Fruit fly (Drosophila melanogaster) whole organism, pupa: ENCODE results near the gene Cad89D.
A peak's percentile ranks its signal among the peaks of the same experiment; 100 is the strongest.

Source experiments
- CG10348 ChIP-seq: fragments of 200-800 bp; sonication (Bioruptor generic); IDR thresholded peaks from 2 replicates; pipeline ENCODE4 v1.3.6; 2022; ENCODE audit warnings: missing biosample characterization, missing genetic modification characterization
- CG12605 ChIP-seq: fragments of 200-800 bp; sonication (Bioruptor generic); IDR thresholded peaks from 2 replicates; pipeline ENCODE4 v1.3.6; 2022; ENCODE audit warnings: missing biosample characterization, missing genetic modification characterization
- CG13204 ChIP-seq: fragments of 200-800 bp; sonication (Bioruptor generic); optimal IDR thresholded peaks from 2 replicates; lab custom pipeline; 2018; ENCODE audit warnings: missing biosample characterization, mild to moderate bottlenecking, missing genetic modification characterization, moderate library complexity
- CG14655 ChIP-seq: fragments of 200-800 bp; sonication (Bioruptor generic); optimal IDR thresholded peaks from 3 replicates; lab custom pipeline; 2017; ENCODE audit warnings: mild to moderate bottlenecking, missing biosample characterization, missing genetic modification reagents, missing genetic modification characterization
- CG15710 ChIP-seq: fragments of 200-800 bp; sonication (Bioruptor generic); optimal IDR thresholded peaks from 2 replicates; lab custom pipeline; 2018; ENCODE audit warnings: missing biosample characterization, mild to moderate bottlenecking, missing genetic modification characterization, moderate library complexity
- CG17806 ChIP-seq: fragments of 200-800 bp; sonication (Bioruptor generic); optimal IDR thresholded peaks from 2 replicates; lab custom pipeline; 2018; ENCODE audit warnings: missing biosample characterization, mild to moderate bottlenecking, missing genetic modification characterization, moderate library complexity
- CG32121 ChIP-seq: fragments of 200-800 bp; sonication (Bioruptor generic); IDR thresholded peaks from 2 replicates; pipeline ENCODE4 v1.3.6; 2022; ENCODE audit warnings: missing biosample characterization, missing genetic modification characterization
- CG34367 ChIP-seq: fragments of 200-800 bp; sonication (Bioruptor generic); optimal IDR thresholded peaks from 2 replicates; lab custom pipeline; 2018; ENCODE audit warnings: missing biosample characterization, mild to moderate bottlenecking, missing genetic modification characterization
- CG4496 ChIP-seq: fragments of 200-800 bp; sonication (Bioruptor generic); IDR thresholded peaks from 3 replicates; pipeline ENCODE4 v1.3.6; 2022; ENCODE audit warnings: missing biosample characterization, missing genetic modification characterization
- CG8159 ChIP-seq: fragments of 200-800 bp; sonication (Bioruptor generic); optimal IDR thresholded peaks from 3 replicates; lab custom pipeline; 2018; ENCODE audit warnings: missing biosample characterization, mild to moderate bottlenecking, missing genetic modification characterization, moderate library complexity
- CG8301 ChIP-seq: fragments of 200-800 bp; sonication (Bioruptor generic); optimal IDR thresholded peaks from 2 replicates; lab custom pipeline; 2018; ENCODE audit warnings: missing biosample characterization, mild to moderate bottlenecking, missing genetic modification characterization
- CG9948 ChIP-seq: fragments of 200-800 bp; sonication (Bioruptor generic); optimal IDR thresholded peaks from 2 replicates; lab custom pipeline; 2018; ENCODE audit warnings: missing biosample characterization, mild to moderate bottlenecking, missing genetic modification characterization, moderate library complexity
- D1 ChIP-seq: fragments of 200-800 bp; sonication (Bioruptor generic); optimal IDR thresholded peaks from 2 replicates; lab custom pipeline; 2018; ENCODE audit warnings: missing biosample characterization, mild to moderate bottlenecking, missing genetic modification characterization, moderate library complexity
- EcR ChIP-seq: fragments of 200-800 bp; sonication (Bioruptor generic); optimal IDR thresholded peaks from 3 replicates; lab custom pipeline; 2019; ENCODE audit warnings: missing biosample characterization, missing genetic modification characterization, mild to moderate bottlenecking, moderate library complexity, missing genetic modification reagents
- Ets98B ChIP-seq: fragments of 200-800 bp; sonication (Bioruptor generic); IDR thresholded peaks from 2 replicates; pipeline ENCODE4 v1.3.6; 2022; ENCODE audit warnings: missing biosample characterization, missing genetic modification characterization
- Pif1A ChIP-seq: fragments of 200-800 bp; sonication (Bioruptor generic); optimal IDR thresholded peaks from 3 replicates; lab custom pipeline; 2016; ENCODE audit warnings: missing biosample characterization, missing genetic modification characterization
- Pif1B ChIP-seq: fragments of 200-800 bp; sonication (Bioruptor generic); optimal IDR thresholded peaks from 3 replicates; lab custom pipeline; 2016; ENCODE audit warnings: missing biosample characterization, missing genetic modification characterization
- Snoo ChIP-seq: fragments of 200-800 bp; sonication (Bioruptor generic); optimal IDR thresholded peaks from 3 replicates; lab custom pipeline; 2017; ENCODE audit warnings: missing biosample characterization, mild to moderate bottlenecking, missing genetic modification characterization, inconsistent platforms
- fd96Ca ChIP-seq: fragments of 200-800 bp; sonication (Bioruptor generic); IDR thresholded peaks from 3 replicates; pipeline ENCODE4 v1.3.6; 2022; ENCODE audit warnings: missing biosample characterization, missing genetic modification characterization
- gl ChIP-seq: fragments of 200-800 bp; sonication (Bioruptor generic); optimal IDR thresholded peaks from 2 replicates; lab custom pipeline; 2018; ENCODE audit warnings: missing biosample characterization, mild to moderate bottlenecking, missing genetic modification characterization
- rn ChIP-seq: fragments of 200-800 bp; sonication (Bioruptor generic); IDR thresholded peaks from 2 replicates; pipeline ENCODE4 v1.3.6; 2022; ENCODE audit warnings: missing biosample characterization, missing genetic modification characterization

Gene Cad89D

DNA sequence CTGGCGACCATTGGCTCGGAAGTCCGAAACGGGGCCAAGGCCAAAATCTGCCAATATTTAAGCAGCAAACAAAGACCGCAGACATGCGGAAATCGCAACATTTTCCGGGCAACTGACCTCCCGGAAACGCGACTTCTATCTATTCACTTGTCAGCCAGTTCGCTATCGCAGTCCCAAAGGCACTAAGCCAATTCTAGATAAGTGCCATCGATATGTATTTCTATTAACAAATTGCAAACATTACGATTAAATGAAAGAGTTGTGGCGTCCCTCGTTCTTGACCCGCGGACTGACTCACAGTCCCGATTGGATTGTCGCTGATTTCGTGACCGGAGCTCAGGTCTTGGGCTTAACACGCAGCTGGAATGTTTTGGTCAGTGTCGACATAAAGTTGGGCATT lies 3.6 kb upstream of the Cad89D start, which contains the start of gene Gr89a:
TSS of gene Gr89a (minus strand) at position 101 of the 400 bp plus-strand sequence.
- no peak for TF ChIP-seq CG12605 (GFP tag; lab: Robert Waterston, UW)
- TF ChIP-seq CG32121 (GFP tag; lab: Robert Waterston, UW): no peak
- no peak for TF ChIP-seq CG13204 (GFP tag; lab: Kevin White, UChicago)
- TF ChIP-seq CG14655 (GFP tag; lab: Kevin White, UChicago): no peak
- TF ChIP-seq gl (tag; lab: Kevin White, UChicago): no peak
- TF ChIP-seq CG9948 (tag; lab: Kevin White, UChicago): no peak
- no peak for TF ChIP-seq rn (GFP tag; lab: Robert Waterston, UW)

DNA sequence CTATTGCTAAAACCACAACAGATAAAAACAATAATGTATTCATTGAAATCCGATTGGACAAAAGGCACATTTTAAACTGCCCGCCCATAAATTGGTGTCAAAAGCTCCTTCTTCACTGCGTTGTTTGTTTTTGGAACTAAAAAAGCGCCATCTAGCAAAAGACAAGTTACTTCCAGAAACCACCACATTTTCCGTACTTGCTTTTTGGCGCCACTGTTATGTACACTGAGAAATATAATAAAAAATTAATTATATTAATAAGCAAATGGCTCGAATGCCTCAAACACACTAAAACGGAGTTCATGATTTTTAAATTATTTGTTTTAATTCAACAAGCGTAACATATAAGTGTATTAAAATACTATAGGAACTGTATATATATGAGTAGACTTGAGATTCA lies 2.2 kb upstream of the Cad89D start:
- no peak for TF ChIP-seq EcR (GFP tag; lab: Kevin White, UChicago)
- peak; percentile 69 for TF ChIP-seq CG8159 (tag; lab: Kevin White, UChicago)
- peak; percentile 74 for TF ChIP-seq CG17806 (tag; lab: Kevin White, UChicago)
- TF ChIP-seq CG32121 (GFP tag; lab: Robert Waterston, UW): peak; percentile 84
- TF ChIP-seq CG15710 (tag; lab: Kevin White, UChicago): peak; percentile 57
- peak; percentile 49 for TF ChIP-seq Pif1B
- peak; percentile 65 for TF ChIP-seq rn (GFP tag; lab: Robert Waterston, UW)
- peak; percentile 52 for TF ChIP-seq Pif1A (GFP tag; lab: Kevin White, UChicago)
- TF ChIP-seq CG12605 (GFP tag; lab: Robert Waterston, UW): peak; percentile 84
- peak; percentile 10 for TF ChIP-seq D1
- peak; percentile 87 for TF ChIP-seq Ets98B (GFP tag; lab: Robert Waterston, UW)
- peak; percentile 90 for TF ChIP-seq CG4496 (GFP tag; lab: Robert Waterston, UW)
- peak; percentile 56 for TF ChIP-seq Snoo (tag; lab: Kevin White, UChicago)
- peak; percentile 60 for TF ChIP-seq CG9948 (tag; lab: Kevin White, UChicago)
- TF ChIP-seq gl (tag; lab: Kevin White, UChicago): peak; percentile 8
- TF ChIP-seq fd96Ca (GFP tag; lab: Robert Waterston, UW): peak; percentile 32; the same call in 1 of the 3 replicates
- peak; percentile 63 for TF ChIP-seq CG34367 (tag; lab: Kevin White, UChicago)
- peak; percentile 72 for TF ChIP-seq CG8301 (tag; lab: Kevin White, UChicago)
- no peak for TF ChIP-seq CG10348
- no peak for TF ChIP-seq CG13204 (GFP tag; lab: Kevin White, UChicago)
- peak; percentile 78 for TF ChIP-seq CG14655 (GFP tag; lab: Kevin White, UChicago)

DNA sequence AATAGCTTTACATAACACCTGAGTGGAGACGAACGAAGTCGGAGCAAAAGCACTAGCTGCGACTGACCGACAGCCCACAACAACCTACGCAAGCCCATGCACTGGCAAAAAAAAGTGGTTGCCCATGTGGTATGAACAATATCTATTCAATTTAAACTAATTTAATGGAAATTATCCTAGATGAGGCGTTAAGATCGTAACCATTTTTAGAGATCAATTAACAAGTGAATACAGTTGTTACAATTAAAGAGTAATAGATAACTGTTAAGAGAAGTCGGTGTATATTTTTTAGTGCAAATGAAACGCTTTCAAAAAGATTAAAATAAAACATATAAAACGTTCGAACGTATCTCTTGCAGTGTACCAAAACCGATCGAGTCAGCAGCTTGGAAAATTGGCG lies 987 bp upstream of the Cad89D start:
- TF ChIP-seq CG8159 (tag; lab: Kevin White, UChicago) (peak; percentile 42), CG13204 (GFP tag; lab: Kevin White, UChicago) (no peak), CG32121 (GFP tag; lab: Robert Waterston, UW) (peak; percentile 76), CG4496 (GFP tag; lab: Robert Waterston, UW) (peak; percentile 67; the same call in 2 of the 3 replicates), Pif1B (peak; percentile 67), CG9948 (tag; lab: Kevin White, UChicago) (no peak), Ets98B (GFP tag; lab: Robert Waterston, UW) (peak; percentile 71), Snoo (tag; lab: Kevin White, UChicago) (no peak), CG15710 (tag; lab: Kevin White, UChicago) (no peak), fd96Ca (GFP tag; lab: Robert Waterston, UW) (peak; percentile 74; the same call in 2 of the 3 replicates), Pif1A (GFP tag; lab: Kevin White, UChicago) (peak; percentile 68), CG34367 (tag; lab: Kevin White, UChicago) (peak; percentile 47), CG10348 (no peak), rn (GFP tag; lab: Robert Waterston, UW) (0 out of 2 replicates have a peak, but pooled peaks have one; percentile 41), CG8301 (tag; lab: Kevin White, UChicago) (peak; percentile 92), EcR (GFP tag; lab: Kevin White, UChicago) (no peak), D1 (no peak), gl (tag; lab: Kevin White, UChicago) (no peak), CG14655 (GFP tag; lab: Kevin White, UChicago) (peak; percentile 92), CG12605 (GFP tag; lab: Robert Waterston, UW) (peak; percentile 63), CG17806 (tag; lab: Kevin White, UChicago) (peak; percentile 30)

DNA sequence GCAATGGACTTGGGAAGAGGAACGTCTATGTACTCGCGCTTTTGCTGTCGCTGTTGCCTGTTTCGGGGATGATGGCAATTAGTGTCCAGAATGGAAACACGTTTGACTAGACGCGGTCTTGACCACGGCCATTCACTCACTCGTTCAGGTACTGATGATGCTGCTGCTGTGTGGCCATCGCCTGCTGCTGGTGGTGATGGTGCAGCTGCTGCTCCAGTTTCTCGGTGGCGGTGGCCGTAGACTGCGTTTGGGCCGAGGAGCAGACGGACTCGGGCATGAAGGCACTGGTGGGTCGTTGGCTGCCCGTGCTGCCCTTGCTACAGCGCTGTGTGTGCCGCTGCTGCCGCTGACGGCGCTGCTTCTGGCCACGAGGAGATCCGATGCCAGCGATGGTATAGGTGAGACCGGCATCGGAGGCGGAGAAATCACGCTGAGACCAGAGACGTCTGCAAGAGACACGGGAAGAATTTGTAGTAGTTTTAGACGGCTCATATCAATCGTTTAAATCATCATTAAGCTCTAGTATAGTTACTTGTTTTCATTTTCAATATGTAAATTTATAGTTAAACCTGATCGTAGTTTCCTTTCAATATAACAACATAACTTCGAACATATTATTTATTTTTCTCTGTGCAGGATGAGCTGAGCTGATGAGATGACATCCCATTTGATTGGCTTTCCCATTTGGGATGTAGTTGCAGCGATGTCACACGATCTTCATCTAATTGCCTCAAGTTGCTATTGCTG lies 9.6 kb downstream of the Cad89D start:
- peak; percentile 46 for TF ChIP-seq Ets98B (GFP tag; lab: Robert Waterston, UW)
- no peak for TF ChIP-seq CG4496 (GFP tag; lab: Robert Waterston, UW)
- TF ChIP-seq CG8301 (tag; lab: Kevin White, UChicago): peak; percentile 77

DNA sequence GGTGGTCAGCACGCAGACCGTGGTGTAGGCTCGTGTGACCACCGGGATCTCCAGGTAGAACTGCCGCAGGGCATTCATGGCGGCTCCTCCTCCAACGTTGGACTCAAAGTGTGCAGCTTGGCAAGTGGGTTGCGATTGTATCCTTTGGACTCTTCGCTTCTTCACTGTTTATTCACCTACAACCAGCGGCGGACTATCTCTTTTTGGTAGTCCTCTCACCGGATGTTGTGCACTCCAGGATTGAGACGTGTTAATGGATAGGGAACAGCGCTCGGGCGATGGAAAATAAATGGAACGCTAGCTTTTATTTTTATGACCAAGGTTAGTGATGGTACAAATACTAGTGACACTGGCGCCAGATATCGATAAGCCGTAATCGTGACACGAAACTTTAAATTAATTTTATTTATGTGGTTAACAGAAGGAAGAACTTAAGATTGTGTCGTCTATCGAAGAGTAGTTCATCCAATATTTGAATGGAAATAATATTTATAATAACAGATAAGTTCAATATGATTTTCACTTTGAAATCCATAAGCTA lies 11.3 kb downstream of the Cad89D start, which contains the start of gene Der-2:
TSS of gene Der-2 (minus strand) at position 347 of the 541 bp plus-strand sequence.
- no peak for TF ChIP-seq CG15710 (tag; lab: Kevin White, UChicago)
- no peak for TF ChIP-seq CG8159 (tag; lab: Kevin White, UChicago)
- no peak for TF ChIP-seq D1
- TF ChIP-seq CG4496 (GFP tag; lab: Robert Waterston, UW): no peak
- TF ChIP-seq Ets98B (GFP tag; lab: Robert Waterston, UW): no peak
- no peak for TF ChIP-seq gl (tag; lab: Kevin White, UChicago)
- TF ChIP-seq CG14655 (GFP tag; lab: Kevin White, UChicago): no peak
- no peak for TF ChIP-seq CG17806 (tag; lab: Kevin White, UChicago)
- no peak for TF ChIP-seq CG32121 (GFP tag; lab: Robert Waterston, UW)
- no peak for TF ChIP-seq CG10348
- TF ChIP-seq Pif1A (GFP tag; lab: Kevin White, UChicago): no peak
- TF ChIP-seq Snoo (tag; lab: Kevin White, UChicago): no peak
- TF ChIP-seq CG9948 (tag; lab: Kevin White, UChicago): no peak
- no peak for TF ChIP-seq EcR (GFP tag; lab: Kevin White, UChicago)
- TF ChIP-seq CG8301 (tag; lab: Kevin White, UChicago): no peak
